Fruit fly (Drosophila melanogaster) whole organism, prepupa: Measurements from ENCODE around the gene CG15262.

Experiments
- CG11294 ChIP-seq: fragments of 200-800 bp; sonication (Bioruptor generic); IDR thresholded peaks from 2 replicates; pipeline ENCODE4 v1.3.6; 2022; ENCODE audit warnings: missing biosample characterization, missing genetic modification characterization
- CG11762 ChIP-seq: fragments of 200-800 bp; sonication (Bioruptor generic); optimal IDR thresholded peaks from 3 replicates; lab custom pipeline; 2016; ENCODE audit warnings: missing biosample characterization, missing genetic modification characterization; ENCODE audit not compliant: insufficient read depth
- CG1621 ChIP-seq: fragments of 200-800 bp; sonication (Bioruptor generic); optimal IDR thresholded peaks from 3 replicates; lab custom pipeline; 2018; ENCODE audit warnings: missing biosample characterization, mild to moderate bottlenecking, missing genetic modification characterization
- CG16779 ChIP-seq: fragments of 200-800 bp; sonication (Bioruptor generic); optimal IDR thresholded peaks from 3 replicates; lab custom pipeline; 2017; ENCODE audit warnings: missing biosample characterization, mild to moderate bottlenecking, missing genetic modification characterization
- CG6163 ChIP-seq: fragments of 200-800 bp; sonication (Bioruptor generic); IDR thresholded peaks from 3 replicates; pipeline ENCODE4 v1.3.6; 2022; ENCODE audit warnings: missing biosample characterization, missing genetic modification characterization
- CG6276 ChIP-seq: fragments of 200-800 bp; sonication (Bioruptor generic); optimal IDR thresholded peaks from 2 replicates; lab custom pipeline; 2017; ENCODE audit warnings: missing biosample characterization, mild to moderate bottlenecking, missing genetic modification characterization
- CG6854 ChIP-seq: fragments of 200-800 bp; sonication (Bioruptor generic); optimal IDR thresholded peaks from 2 replicates; lab custom pipeline; 2017; ENCODE audit warnings: missing biosample characterization, mild to moderate bottlenecking, missing genetic modification characterization
- Met ChIP-seq: fragments of 200-800 bp; sonication (Bioruptor generic); optimal IDR thresholded peaks from 3 replicates; lab custom pipeline; 2016; ENCODE audit warnings: missing biosample characterization, missing genetic modification characterization
- OdsH ChIP-seq: fragments of 200-800 bp; sonication (Bioruptor generic); optimal IDR thresholded peaks from 3 replicates; lab custom pipeline; 2016; ENCODE audit warnings: missing biosample characterization, missing genetic modification characterization
- eg ChIP-seq: fragments of 200-800 bp; sonication (Bioruptor generic); IDR thresholded peaks from 3 replicates; pipeline ENCODE4 v1.3.6; 2022; ENCODE audit warnings: missing biosample characterization, missing genetic modification characterization
- lz ChIP-seq: fragments of 200-800 bp; sonication (Bioruptor generic); optimal IDR thresholded peaks from 3 replicates; lab custom pipeline; 2016; ENCODE audit warnings: missing biosample characterization, missing genetic modification characterization

DNA sequence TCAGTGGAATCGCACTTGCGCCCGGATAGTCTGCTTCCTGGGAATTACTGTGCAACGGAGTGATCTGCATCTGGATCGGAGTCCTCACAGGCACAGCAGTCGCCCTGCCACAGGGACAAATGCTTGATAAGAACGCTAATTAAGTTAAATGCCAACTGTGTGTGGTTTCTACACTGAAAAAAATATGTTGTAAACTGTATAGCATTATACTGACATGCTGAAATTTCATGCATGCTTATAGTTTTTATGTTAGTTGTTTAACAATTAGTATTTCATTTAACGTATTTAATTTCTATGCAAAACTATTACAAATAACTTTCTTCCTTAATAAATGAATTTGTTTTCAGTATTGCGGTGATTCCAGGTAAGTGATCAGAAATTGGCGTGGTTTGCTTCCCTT lies 33.7 kb downstream of the CG15262 start:
- TF ChIP-seq CG6854 (no peak), lz (GFP tag; lab: Kevin White, UChicago) (no peak), eg (GFP tag; lab: Robert Waterston, UW) (no peak), CG11294 (GFP tag; lab: Robert Waterston, UW) (no peak), CG16779 (no peak), CG6276 (GFP tag; lab: Kevin White, UChicago) (no peak), CG6163 (GFP tag; lab: Robert Waterston, UW) (no peak), CG11762 (no peak), Met (GFP tag; lab: Kevin White, UChicago) (no peak), CG1621 (tag; lab: Kevin White, UChicago) (no peak), OdsH (GFP tag; lab: Kevin White, UChicago) (no peak)
